Fruit fly (Drosophila melanogaster): ENCODE measurements around the gene Skp2.

The Skp2 gene

dm6 chr3R:4360668-4361110 lies 23.2 kb upstream of the Skp2 start (continued):
- TF ChIP-seq Opbp (GFP tag; IDR thresholded peaks at IDR 0.05; ENCODE audit: partially characterized antibody): peak; percentile 48; the same call in 1 of the 3 replicates
- no peak for TF ChIP-seq CG3065 (GFP tag; optimal IDR thresholded peaks at IDR 0.05)
- TF ChIP-seq CG7963 (GFP tag; IDR thresholded peaks at IDR 0.05; ENCODE audit: partially characterized antibody): no peak
- TF ChIP-seq D (optimal IDR thresholded peaks at IDR 0.05): no peak
- no peak for TF ChIP-seq D (GFP tag; optimal IDR thresholded peaks at IDR 0.05)
- TF ChIP-seq insv (GFP tag; optimal IDR thresholded peaks at IDR 0.05): no peak
- peak; percentile 61 for TF ChIP-seq Fer1 (GFP tag; optimal IDR thresholded peaks at IDR 0.05)
- TF ChIP-seq CG12769 (tag; optimal IDR thresholded peaks at IDR 0.05): peak; percentile 1
- TF ChIP-seq CG5180 (GFP tag; optimal IDR thresholded peaks at IDR 0.05): no peak
- TF ChIP-seq onecut (GFP tag; IDR thresholded peaks at IDR 0.05): peak; percentile 100
- peak; percentile 98 for TF ChIP-seq abd-A (tag; optimal IDR thresholded peaks at IDR 0.05)
- TF ChIP-seq vvl (GFP tag; IDR thresholded peaks at IDR 0.05): no peak
- no peak for TF ChIP-seq ems (GFP tag; optimal IDR thresholded peaks at IDR 0.05)
- TF ChIP-seq CG12071 (GFP tag; optimal IDR thresholded peaks at IDR 0.05): peak; percentile 27
- TF ChIP-seq Dbx (GFP tag; IDR thresholded peaks at IDR 0.05): 0 out of 3 replicates have a peak, but pooled peaks have one; percentile 48
- no peak for TF ChIP-seq Kr (GFP tag; optimal IDR thresholded peaks at IDR 0.05)
- TF ChIP-seq yki (optimal IDR thresholded peaks at IDR 0.05): peak; percentile 27
- peak; percentile 71 to 77 for TF ChIP-seq Trl (optimal IDR thresholded peaks at IDR 0.05)
- no peak for TF ChIP-seq Trl (GFP tag; optimal IDR thresholded peaks at IDR 0.05)
- no peak for TF ChIP-seq Camta (GFP tag; optimal IDR thresholded peaks at IDR 0.05)
- TF ChIP-seq CG31441 (GFP tag; IDR thresholded peaks at IDR 0.05): no peak
- 0 out of 3 replicates have a peak, but pooled peaks have one; percentile 31 for TF ChIP-seq so (GFP tag; IDR thresholded peaks at IDR 0.05)
- TF ChIP-seq Drgx (GFP tag; IDR thresholded peaks at IDR 0.05): peak; percentile 28; the same call in 1 of the 2 replicates
- TF ChIP-seq Deaf1 (tag; optimal IDR thresholded peaks at IDR 0.05): peak; percentile 88
- TF ChIP-seq CG17912 (GFP tag; optimal IDR thresholded peaks at IDR 0.05): no peak
- no peak for TF ChIP-seq CG17612 (GFP tag; IDR thresholded peaks at IDR 0.05)
- TF ChIP-seq Max (GFP tag; optimal IDR thresholded peaks at IDR 0.05): no peak
- peak; percentile 69; the same call in 1 of the 3 replicates for TF ChIP-seq CG6175 (GFP tag; IDR thresholded peaks at IDR 0.05)
- TF ChIP-seq CG3726 (GFP tag; IDR thresholded peaks at IDR 0.05): no peak
- TF ChIP-seq CG32532 (GFP tag; IDR thresholded peaks at IDR 0.05): peak; percentile 34; the same call in 1 of the 2 replicates
- no peak for TF ChIP-seq tx (GFP tag; optimal IDR thresholded peaks at IDR 0.05)

DNA sequence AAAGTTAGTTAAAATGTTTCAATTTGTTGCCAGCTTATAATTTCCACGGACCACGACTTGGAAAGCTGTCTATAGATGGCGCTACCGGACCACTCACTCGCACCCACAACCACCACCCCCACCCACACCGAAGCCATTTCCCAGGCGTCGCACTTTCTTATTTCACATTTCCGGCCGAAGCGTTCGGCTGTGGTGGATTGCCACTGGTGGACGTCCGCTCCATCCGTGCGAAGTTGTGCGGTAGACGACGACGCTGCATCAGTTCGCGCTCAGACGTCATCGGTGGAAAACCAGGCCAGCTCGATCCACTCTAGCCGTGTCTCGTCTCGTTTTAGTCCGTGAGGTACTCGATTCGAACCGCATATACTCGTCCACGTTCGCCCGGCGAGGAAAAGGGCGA lies 22.2 kb upstream of the Skp2 start, which contains the start of gene CG1090:
Gene CG1090, plus strand, starts transcription at position 259 of the 400 bp plus-strand sequence.
- peak; percentile 60 for TF ChIP-seq Hand (GFP tag; optimal IDR thresholded peaks at IDR 0.05)
- no peak for TF ChIP-seq Ravus (GFP tag; IDR thresholded peaks at IDR 0.05)
- no peak for TF ChIP-seq Mad (GFP tag; optimal IDR thresholded peaks at IDR 0.05)
- no peak for TF ChIP-seq CG11085 (GFP tag; IDR thresholded peaks at IDR 0.05)
- TF ChIP-seq CG14441 (GFP tag; IDR thresholded peaks at IDR 0.05): no peak
- TF ChIP-seq hbn (GFP tag; IDR thresholded peaks at IDR 0.05; ENCODE audit: partially characterized antibody): no peak
- no peak for TF ChIP-seq CG34422 (GFP tag; IDR thresholded peaks at IDR 0.05)
- peak; percentile 23; the same call in 1 of the 2 replicates for TF ChIP-seq CG17328 (GFP tag; IDR thresholded peaks at IDR 0.05)
- no peak for TF ChIP-seq CG1024 (GFP tag; IDR thresholded peaks at IDR 0.05)
- no peak for TF ChIP-seq CG32767 (GFP tag; IDR thresholded peaks at IDR 0.05)
- peak; percentile 67 for TF ChIP-seq abd-A (tag; optimal IDR thresholded peaks at IDR 0.05)
- peak; percentile 77 for TF ChIP-seq lab (GFP tag; optimal IDR thresholded peaks at IDR 0.05)
- TF ChIP-seq dpn (GFP tag; optimal IDR thresholded peaks at IDR 0.05): no peak
- no peak for TF ChIP-seq Vsx1 (GFP tag; optimal IDR thresholded peaks at IDR 0.05)
- TF ChIP-seq Xrp1 (GFP tag; IDR thresholded peaks at IDR 0.05): no peak
- no peak; the same call in 1 of the 2 replicates for TF ChIP-seq Adf1 (GFP tag; IDR thresholded peaks at IDR 0.05)
- TF ChIP-seq CG1832 (GFP tag; optimal IDR thresholded peaks at IDR 0.05): no peak
- no peak for TF ChIP-seq CG12236 (GFP tag; optimal IDR thresholded peaks at IDR 0.05)
- TF ChIP-seq Ets97D (GFP tag; optimal IDR thresholded peaks at IDR 0.05): peak; percentile 68
- no peak for TF ChIP-seq Bdp1 (GFP tag; optimal IDR thresholded peaks at IDR 0.05)
- no peak for TF ChIP-seq toy (GFP tag; IDR thresholded peaks at IDR 0.05)
- TF ChIP-seq tup (GFP tag; optimal IDR thresholded peaks at IDR 0.05): no peak
- TF ChIP-seq Doc2 (GFP tag; IDR thresholded peaks at IDR 0.05): no peak
- no peak for TF ChIP-seq CG9876 (GFP tag; optimal IDR thresholded peaks at IDR 0.05)
